Worm (Caenorhabditis elegans): ENCODE results near the gene C27H6.9.

DNA sequence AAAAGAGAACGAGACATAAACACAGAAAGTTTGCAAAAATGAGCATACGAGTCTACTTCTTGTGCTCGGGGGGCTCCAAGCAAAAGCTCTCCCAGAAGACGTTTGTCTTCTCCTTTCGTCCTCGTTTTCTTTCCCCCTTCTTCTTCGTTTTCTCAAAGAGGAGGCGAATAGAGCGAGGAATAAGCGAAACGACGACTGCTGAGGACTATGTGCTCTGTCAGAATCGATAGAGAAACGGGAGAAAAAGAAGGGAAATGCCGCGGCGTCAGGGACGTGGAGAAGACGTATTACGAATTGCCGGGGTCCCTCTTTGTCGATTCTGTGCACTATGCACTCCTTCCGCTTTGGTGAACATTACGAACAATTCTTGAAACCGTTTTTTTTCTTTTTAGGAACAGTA is 4.2 kb upstream of the C27H6.9 start:
- no peak for TF ChIP-seq nhr-28 (tag; optimal IDR thresholded peaks at IDR 0.05)
- TF ChIP-seq snpc-4 (tag; optimal IDR thresholded peaks at IDR 0.05), result no peak
